Fruit fly (Drosophila melanogaster) whole organism, wandering third instar larva: ENCODE measurements around the gene Svip.

Experiments used
- Abd-B ChIP-seq: fragments of >200 bp; optimal IDR thresholded peaks from 2 replicates; lab custom pipeline; 2017; ENCODE audit warnings: missing biosample characterization, missing genetic modification characterization
- CG32264 ChIP-seq: fragments of 200-800 bp; sonication (Bioruptor generic); optimal IDR thresholded peaks from 2 replicates; lab custom pipeline; 2016; ENCODE audit warnings: missing biosample characterization, missing genetic modification characterization
- CG9705 ChIP-seq: fragments of 200-800 bp; sonication (Bioruptor generic); optimal IDR thresholded peaks from 2 replicates; lab custom pipeline; 2018; ENCODE audit warnings: missing biosample characterization, mild to moderate bottlenecking, missing genetic modification characterization
- CrebA ChIP-seq: fragments of 200-800 bp; sonication (Bioruptor generic); optimal IDR thresholded peaks from 2 replicates; lab custom pipeline; 2016; ENCODE audit warnings: missing biosample characterization, mild to moderate bottlenecking, missing genetic modification characterization, borderline replicate concordance
- Dfd ChIP-seq: fragments of >200 bp; optimal IDR thresholded peaks from 2 replicates; lab custom pipeline; 2017; ENCODE audit warnings: missing biosample characterization, missing genetic modification characterization
- Dif ChIP-seq: fragments of 200-275, 200-300 bp; sonication (Bioruptor generic); optimal IDR thresholded peaks from 2 replicates; lab custom pipeline; 2018; ENCODE audit warnings: missing biosample characterization, missing genetic modification characterization; ENCODE audit not compliant: partially characterized antibody
- GATAd ChIP-seq: sonication (Bioruptor generic); optimal IDR thresholded peaks from 2 replicates; lab custom pipeline; 2016; ENCODE audit warnings: missing biosample characterization, missing genetic modification characterization
- HLH106 ChIP-seq: fragments of 200-800 bp; optimal IDR thresholded peaks from 3 replicates; lab custom pipeline; 2019; ENCODE audit warnings: missing biosample characterization, mild to moderate bottlenecking, missing genetic modification characterization, moderate library complexity
- Hnf4 ChIP-seq: fragments of 200-800 bp; sonication (Bioruptor generic); optimal IDR thresholded peaks from 2 replicates; lab custom pipeline; 2016; ENCODE audit warnings: missing biosample characterization, mild to moderate bottlenecking, missing genetic modification characterization
- Hr78 ChIP-seq: fragments of >200 bp; optimal IDR thresholded peaks from 2 replicates; lab custom pipeline; 2017; ENCODE audit warnings: missing biosample characterization, missing genetic modification characterization
- Hr83 ChIP-seq: fragments of 200-300 bp; sonication (Bioruptor generic); optimal IDR thresholded peaks from 2 replicates; lab custom pipeline; 2016; ENCODE audit warnings: missing biosample characterization, mild to moderate bottlenecking, missing genetic modification characterization, moderate library complexity; ENCODE audit not compliant: poor library complexity, severe bottlenecking
- Jra ChIP-seq: sonication (Bioruptor generic); optimal IDR thresholded peaks from 2 replicates; lab custom pipeline; 2016; ENCODE audit warnings: missing biosample characterization, missing genetic modification characterization
- Mio ChIP-seq: sonication (Bioruptor generic); optimal IDR thresholded peaks from 2 replicates; lab custom pipeline; 2016; ENCODE audit warnings: missing biosample characterization, missing genetic modification characterization
- Myc ChIP-seq: fragments of >200 bp; optimal IDR thresholded peaks from 2 replicates; lab custom pipeline; 2017
- N ChIP-seq: fragments of >200 bp; optimal IDR thresholded peaks from 2 replicates; lab custom pipeline; 2018; ENCODE audit warnings: missing biosample characterization, missing external identifiers, missing genetic modification characterization
- OdsH ChIP-seq: fragments of 200-800 bp; sonication (Bioruptor generic); optimal IDR thresholded peaks from 2 replicates; lab custom pipeline; 2016; ENCODE audit warnings: missing biosample characterization, mild to moderate bottlenecking, missing genetic modification characterization
- Rel ChIP-seq, 2 experiments: fragments of 200-800 bp; sonication (Bioruptor generic) in 1 of 2; optimal IDR thresholded peaks; 2 replicates in 1 of 2; 3 replicates in 1 of 2; lab custom pipeline; 2016 to 2019; ENCODE audit warnings: mild to moderate bottlenecking in 2 of 2, missing biosample characterization in 2 of 2, missing genetic modification characterization in 2 of 2, moderate library complexity in 1 of 2
- Sp1 ChIP-seq: fragments of 200-800 bp; sonication (Bioruptor generic); optimal IDR thresholded peaks from 3 replicates; lab custom pipeline; 2019; ENCODE audit warnings: missing biosample characterization, mild to moderate bottlenecking, missing genetic modification characterization, moderate library complexity
- Vsx2 ChIP-seq: fragments of 200-300, 225-300 bp; sonication (Bioruptor generic); optimal IDR thresholded peaks from 2 replicates; lab custom pipeline; 2018; ENCODE audit warnings: missing biosample characterization, missing genetic modification characterization; ENCODE audit not compliant: partially characterized antibody
- dl ChIP-seq, 2 experiments: fragments of 175-275, 200-275 bp in 1 of 2; fragments of 200-275 bp in 1 of 2; sonication (Bioruptor generic); optimal IDR thresholded peaks; lab custom pipeline; 2018; ENCODE audit warnings: mild to moderate bottlenecking in 2 of 2, missing biosample characterization in 2 of 2, missing genetic modification characterization in 2 of 2, moderate library complexity in 2 of 2; ENCODE audit not compliant: partially characterized antibody in 2 of 2, insufficient read depth in 1 of 2
- dmrt93B ChIP-seq: fragments of 200-800 bp; sonication (Bioruptor generic); optimal IDR thresholded peaks from 2 replicates; lab custom pipeline; 2018; ENCODE audit warnings: missing biosample characterization, mild to moderate bottlenecking, missing genetic modification characterization
- dsf ChIP-seq: sonication (Bioruptor generic); optimal IDR thresholded peaks from 2 replicates; lab custom pipeline; 2016; ENCODE audit warnings: missing biosample characterization, missing genetic modification characterization, borderline replicate concordance
- ey ChIP-seq: fragments of 200-800 bp; sonication (Bioruptor generic); optimal IDR thresholded peaks from 2 replicates; lab custom pipeline; 2016; ENCODE audit warnings: missing biosample characterization, missing genetic modification characterization
- foxo ChIP-seq, 2 experiments: fragments of 200-800 bp; sonication (Bioruptor generic); optimal IDR thresholded peaks; 2 replicates in 1 of 2; 3 replicates in 1 of 2; lab custom pipeline; 2016 to 2017; ENCODE audit warnings: missing biosample characterization in 2 of 2, missing genetic modification characterization in 2 of 2
- fru ChIP-seq: fragments of 200-800 bp; sonication (Bioruptor generic); optimal IDR thresholded peaks from 3 replicates; lab custom pipeline; 2016; ENCODE audit warnings: missing biosample characterization, mild to moderate bottlenecking, missing genetic modification characterization
- h ChIP-seq: fragments of 200-800 bp; sonication (Bioruptor generic); optimal IDR thresholded peaks from 3 replicates; lab custom pipeline; 2016; ENCODE audit warnings: missing biosample characterization, mild to moderate bottlenecking, missing genetic modification characterization
- jim ChIP-seq: fragments of 175-275, 200-325 bp; sonication (Bioruptor generic); optimal IDR thresholded peaks from 2 replicates; lab custom pipeline; 2016; ENCODE audit warnings: missing biosample characterization, mild to moderate bottlenecking, missing genetic modification characterization
- lola ChIP-seq: fragments of >200 bp; optimal IDR thresholded peaks from 2 replicates; lab custom pipeline; 2017; ENCODE audit warnings: missing biosample characterization, missing genetic modification characterization
- pan ChIP-seq: fragments of >200 bp; optimal IDR thresholded peaks from 2 replicates; lab custom pipeline; 2017
- psq ChIP-seq: fragments of 200-800 bp; sonication (Bioruptor generic); optimal IDR thresholded peaks from 3 replicates; lab custom pipeline; 2017; ENCODE audit warnings: missing biosample characterization, mild to moderate bottlenecking, missing genetic modification characterization, moderate library complexity
- rgr ChIP-seq: fragments of 200-800 bp; sonication (Bioruptor generic); optimal IDR thresholded peaks from 3 replicates; lab custom pipeline; 2016; ENCODE audit warnings: missing biosample characterization, mild to moderate bottlenecking, missing genetic modification characterization
- sage ChIP-seq: fragments of 200-800 bp; sonication (Bioruptor generic); optimal IDR thresholded peaks from 2 replicates; lab custom pipeline; 2016; ENCODE audit warnings: missing biosample characterization, mild to moderate bottlenecking, missing genetic modification characterization
- sv ChIP-seq: fragments of 200-800 bp; sonication (Bioruptor generic); optimal IDR thresholded peaks from 3 replicates; lab custom pipeline; 2016; ENCODE audit warnings: missing biosample characterization, missing genetic modification characterization
- tai ChIP-seq: sonication (Bioruptor generic); optimal IDR thresholded peaks from 2 replicates; lab custom pipeline; 2016; ENCODE audit warnings: missing biosample characterization, missing genetic modification characterization
- usp ChIP-seq: fragments of >200 bp; optimal IDR thresholded peaks from 2 replicates; lab custom pipeline; 2017; ENCODE audit warnings: missing biosample characterization, missing genetic modification characterization
- woc ChIP-seq: sonication (Bioruptor generic); optimal IDR thresholded peaks from 2 replicates; lab custom pipeline; 2016; ENCODE audit warnings: missing biosample characterization, mild to moderate bottlenecking, missing genetic modification characterization

The Svip gene

DNA sequence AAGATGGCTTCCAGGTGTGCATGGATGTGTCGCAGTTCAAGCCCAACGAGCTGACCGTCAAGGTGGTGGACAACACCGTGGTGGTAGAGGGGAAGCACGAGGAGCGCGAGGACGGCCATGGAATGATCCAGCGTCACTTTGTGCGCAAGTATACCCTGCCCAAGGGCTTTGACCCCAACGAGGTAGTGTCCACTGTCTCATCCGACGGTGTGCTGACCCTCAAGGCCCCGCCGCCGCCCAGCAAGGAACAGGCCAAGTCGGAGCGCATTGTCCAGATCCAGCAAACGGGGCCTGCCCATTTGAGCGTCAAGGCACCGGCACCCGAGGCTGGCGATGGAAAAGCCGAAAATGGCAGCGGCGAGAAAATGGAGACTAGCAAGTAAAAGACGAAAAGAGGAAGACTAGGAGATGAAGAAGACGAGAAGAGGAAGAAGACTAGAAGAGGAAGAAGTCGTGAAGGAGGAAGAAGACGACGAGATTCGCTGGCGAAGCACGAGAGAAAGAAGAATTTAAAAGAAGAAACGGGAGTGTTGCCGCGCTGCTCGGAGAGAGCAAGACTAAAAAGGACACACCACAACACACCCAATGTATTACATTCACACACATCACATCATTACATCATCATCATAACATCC, 25.8 kb downstream of the Svip start:
- TF ChIP-seq tai (GFP tag; lab: Kevin White, UChicago) = no peak
- peak; percentile 54 for TF ChIP-seq psq

DNA sequence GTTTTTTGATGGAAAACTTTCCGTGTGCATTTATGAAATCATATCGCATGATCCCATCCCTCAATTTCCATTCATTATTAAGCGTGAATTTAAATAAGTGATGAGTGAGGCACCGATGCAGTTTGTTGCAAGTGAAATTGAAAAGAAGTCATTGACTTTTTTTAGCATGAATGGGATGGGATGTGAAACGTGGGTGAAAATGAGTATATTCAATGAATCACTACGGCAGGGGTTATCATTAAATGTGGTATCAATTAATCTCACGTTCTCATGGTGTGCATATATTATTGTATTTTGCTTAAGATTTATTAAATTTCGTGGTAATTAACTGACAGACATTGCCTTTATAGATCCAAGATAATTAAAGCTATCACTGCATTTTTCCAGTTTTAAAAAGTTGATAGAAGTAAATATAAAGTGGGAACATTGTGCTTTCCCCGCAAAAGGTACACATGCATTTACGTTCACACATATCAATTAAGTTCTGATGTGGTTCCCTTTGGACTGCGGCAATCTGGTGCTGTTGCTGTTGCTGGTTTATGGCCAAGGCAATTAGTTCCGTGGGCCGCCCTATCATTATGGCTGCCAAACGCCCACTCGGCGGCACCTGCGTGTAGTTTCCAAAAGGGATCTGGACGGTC, 32.7 kb downstream of the Svip start:
- TF ChIP-seq Rel (GFP tag; optimal IDR thresholded peaks at IDR 0.05; lab: Kevin White, UChicago) = no peak
- peak; percentile 87 for TF ChIP-seq Rel (tag; optimal IDR thresholded peaks at IDR 0.05; lab: Kevin White, UChicago)
- TF ChIP-seq OdsH (GFP tag; lab: Kevin White, UChicago) = no peak

DNA sequence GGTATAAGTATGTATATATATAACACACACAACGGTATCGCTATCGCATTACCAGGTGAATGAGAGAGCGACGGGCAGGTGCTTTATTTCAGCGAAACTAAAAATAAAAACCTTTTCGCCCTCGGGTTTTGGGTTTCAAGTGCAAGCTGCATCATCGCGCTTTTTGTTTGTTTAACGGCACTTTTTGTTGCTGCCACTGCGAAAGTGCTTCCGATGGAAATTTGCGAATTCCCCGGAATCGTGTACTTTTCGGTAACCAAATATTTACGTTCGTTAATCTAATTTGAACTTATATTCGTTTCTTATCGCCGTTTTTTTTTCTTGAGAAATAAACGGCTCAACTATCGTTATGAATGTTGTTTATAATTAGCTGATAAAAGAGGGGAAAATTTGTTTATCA, 37.2 kb downstream of the Svip start:
- no peak for TF ChIP-seq Dfd (GFP tag; lab: Kevin White, UChicago)
- TF ChIP-seq Rel (GFP tag; optimal IDR thresholded peaks at IDR 0.05; lab: Kevin White, UChicago) = no peak
- TF ChIP-seq Rel (tag; optimal IDR thresholded peaks at IDR 0.05; lab: Kevin White, UChicago) = peak; percentile 98
- no peak for TF ChIP-seq lola (GFP tag; lab: Kevin White, UChicago)
- no peak for TF ChIP-seq Mio (GFP tag; lab: Kevin White, UChicago)

DNA sequence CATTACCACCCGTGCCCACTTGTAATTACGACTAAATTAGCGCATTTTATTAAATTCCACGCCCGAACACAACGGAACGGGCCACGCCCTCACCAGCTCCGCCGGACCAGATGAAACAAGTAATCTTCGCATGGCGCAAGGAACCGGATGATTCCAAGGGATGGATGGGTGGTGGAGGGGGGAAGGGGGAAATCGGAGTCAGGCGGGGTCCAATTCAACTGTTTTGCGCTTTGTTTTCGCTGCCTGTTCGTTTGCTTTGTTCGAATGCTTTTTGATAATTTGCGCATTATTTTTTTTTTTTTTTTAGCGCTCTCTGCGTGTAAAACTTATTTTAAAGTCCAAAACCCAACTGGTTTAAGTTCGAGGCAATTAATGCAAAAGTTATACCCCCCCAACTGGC, 37.9 kb downstream of the Svip start:
- TF ChIP-seq CrebA (GFP tag; lab: Kevin White, UChicago) (no peak), foxo (GFP tag; optimal IDR thresholded peaks at IDR 0.05; lab: Kevin White, UChicago) (no peak), Dfd (GFP tag; lab: Kevin White, UChicago) (peak; percentile 8), Hr78 (GFP tag; lab: Kevin White, UChicago) (no peak), HLH106 (tag; lab: Kevin White, UChicago) (no peak), usp (GFP tag; lab: Kevin White, UChicago) (no peak), Sp1 (GFP tag; lab: Kevin White, UChicago) (no peak), Mio (GFP tag; lab: Kevin White, UChicago) (no peak), woc (GFP tag; lab: Kevin White, UChicago) (no peak), psq (peak; percentile 76), Dif (no peak), Myc (lab: Kevin White, UChicago) (no peak), OdsH (GFP tag; lab: Kevin White, UChicago) (no peak), dmrt93B (GFP tag; lab: Kevin White, UChicago) (no peak), sage (GFP tag; lab: Kevin White, UChicago) (no peak)

DNA sequence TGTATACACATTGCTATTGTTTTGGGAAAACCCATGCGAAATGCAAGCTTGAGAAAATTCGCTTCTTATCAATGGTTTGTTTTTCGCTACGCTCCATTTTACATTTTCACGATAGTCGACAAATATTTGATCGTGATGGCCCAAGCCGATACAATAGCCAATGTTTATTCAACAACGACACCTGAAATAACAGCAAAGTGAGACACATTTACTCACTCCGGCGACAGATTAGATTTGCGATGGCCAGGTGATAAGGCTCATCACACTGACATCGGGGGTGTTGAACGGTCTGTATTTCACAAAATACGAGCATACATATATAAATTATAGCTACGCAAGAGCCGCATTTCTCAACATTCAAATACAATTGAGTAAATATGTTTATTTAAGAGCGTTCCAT, 38.4 kb downstream of the Svip start:
- TF ChIP-seq Hr83 (GFP tag; lab: Kevin White, UChicago) = peak; percentile 97
- no peak for TF ChIP-seq N (GFP tag; lab: Kevin White, UChicago)
- TF ChIP-seq sage (GFP tag; lab: Kevin White, UChicago) = no peak
- no peak for TF ChIP-seq jim (GFP tag; lab: Kevin White, UChicago)
- TF ChIP-seq Hnf4 (GFP tag; lab: Kevin White, UChicago) = peak; percentile 40
- TF ChIP-seq dmrt93B (GFP tag; lab: Kevin White, UChicago) = no peak
- TF ChIP-seq CG32264 = peak; percentile 46
- no peak for TF ChIP-seq Hr78 (GFP tag; lab: Kevin White, UChicago)
- no peak for TF ChIP-seq pan (lab: Kevin White, UChicago)
- no peak for TF ChIP-seq CG9705 (GFP tag; lab: Kevin White, UChicago)
- TF ChIP-seq Mio (GFP tag; lab: Kevin White, UChicago) = no peak
- no peak for TF ChIP-seq Vsx2 (GFP tag; lab: Kevin White, UChicago)
- peak; percentile 11 for TF ChIP-seq HLH106 (tag; lab: Kevin White, UChicago)
- no peak for TF ChIP-seq dl (GFP tag; optimal IDR thresholded peaks at IDR 0.05; lab: Kevin White, UChicago; ENCODE audit: insufficient read depth in 1 of 2, partially characterized antibody in 2 of 2)
- no peak for TF ChIP-seq Dif
- peak; percentile 38 for TF ChIP-seq Sp1 (GFP tag; lab: Kevin White, UChicago)
- no peak for TF ChIP-seq CrebA (GFP tag; lab: Kevin White, UChicago)
- TF ChIP-seq dsf (GFP tag; lab: Kevin White, UChicago) = no peak
- no peak for TF ChIP-seq sv (GFP tag; lab: Kevin White, UChicago)
- peak; percentile 69 for TF ChIP-seq tai (GFP tag; lab: Kevin White, UChicago)
- TF ChIP-seq usp (GFP tag; lab: Kevin White, UChicago) = no peak
- TF ChIP-seq Dfd (GFP tag; lab: Kevin White, UChicago) = no peak
- TF ChIP-seq foxo (GFP tag; optimal IDR thresholded peaks at IDR 0.05; lab: Kevin White, UChicago) = peak in 1 of 2 experiments; percentile 51
- peak; percentile 55 for TF ChIP-seq OdsH (GFP tag; lab: Kevin White, UChicago)
- TF ChIP-seq Jra (GFP tag; lab: Kevin White, UChicago) = peak; percentile 38
- peak; percentile 8 for TF ChIP-seq GATAd
- TF ChIP-seq rgr = peak; percentile 68
- TF ChIP-seq ey (GFP tag; lab: Kevin White, UChicago) = peak; percentile 20
- TF ChIP-seq lola (GFP tag; lab: Kevin White, UChicago) = no peak
- TF ChIP-seq Abd-B (GFP tag; lab: Kevin White, UChicago) = no peak
- TF ChIP-seq Rel (GFP tag; optimal IDR thresholded peaks at IDR 0.05; lab: Kevin White, UChicago) = peak; percentile 19
- peak; percentile 84 for TF ChIP-seq Rel (tag; optimal IDR thresholded peaks at IDR 0.05; lab: Kevin White, UChicago)
- peak; percentile 75 for TF ChIP-seq h
- no peak for TF ChIP-seq psq
- peak; percentile 20 for TF ChIP-seq fru (GFP tag; lab: Kevin White, UChicago)
- no peak for TF ChIP-seq woc (GFP tag; lab: Kevin White, UChicago)
